Worm (Caenorhabditis elegans) whole organism, late embryonic: ENCODE results near the gene cdc-42.

Experiments used
- C08G9.2 ChIP-seq: sonication (generic microtip); optimal IDR thresholded peaks from 2 replicates; lab custom pipeline; 2016; ENCODE audit warnings: mild to moderate bottlenecking, missing genetic modification characterization, moderate library complexity, missing compliant biosample characterization
- F13H6.1 ChIP-seq: sonication (generic microtip); optimal IDR thresholded peaks from 2 replicates; lab custom pipeline; 2016; ENCODE audit warnings: missing genetic modification characterization, missing compliant biosample characterization
- T23F11.4 ChIP-seq: fragments of 200-800 bp; sonication (Bioruptor generic); optimal IDR thresholded peaks from 2 replicates; lab custom pipeline; 2018; ENCODE audit warnings: mild to moderate bottlenecking, missing genetic modification characterization, missing compliant biosample characterization
- ama-1 ChIP-seq: fragments of 150-350 bp; optimal IDR thresholded peaks from 2 replicates; lab custom pipeline; 2014
- ceh-30 ChIP-seq: fragments of 150-350 bp; optimal IDR thresholded peaks from 2 replicates; lab custom pipeline; 2014; ENCODE audit warnings: missing biosample characterization, missing genetic modification characterization
- ceh-34 ChIP-seq: sonication (generic microtip); optimal IDR thresholded peaks from 2 replicates; lab custom pipeline; 2016; ENCODE audit warnings: mild to moderate bottlenecking, missing genetic modification characterization, missing compliant biosample characterization
- ceh-6 ChIP-seq: fragments of 200-800 bp; sonication (Bioruptor generic); optimal IDR thresholded peaks from 2 replicates; lab custom pipeline; 2018; ENCODE audit warnings: mild to moderate bottlenecking, missing genetic modification characterization, missing compliant biosample characterization
- lin-11 ChIP-seq: fragments of 200-800 bp; sonication (Bioruptor generic); optimal IDR thresholded peaks from 2 replicates; lab custom pipeline; 2018; ENCODE audit warnings: mild to moderate bottlenecking, missing genetic modification characterization, missing compliant biosample characterization
- pat-9 ChIP-seq: fragments of 200-800 bp; sonication (Bioruptor generic); optimal IDR thresholded peaks from 2 replicates; lab custom pipeline; 2018; ENCODE audit warnings: mild to moderate bottlenecking, missing genetic modification characterization, moderate library complexity, missing compliant biosample characterization
- pqm-1 ChIP-seq: sonication (generic microtip); optimal IDR thresholded peaks from 2 replicates; lab custom pipeline; 2016; ENCODE audit warnings: missing genetic modification characterization, missing compliant biosample characterization

DNA sequence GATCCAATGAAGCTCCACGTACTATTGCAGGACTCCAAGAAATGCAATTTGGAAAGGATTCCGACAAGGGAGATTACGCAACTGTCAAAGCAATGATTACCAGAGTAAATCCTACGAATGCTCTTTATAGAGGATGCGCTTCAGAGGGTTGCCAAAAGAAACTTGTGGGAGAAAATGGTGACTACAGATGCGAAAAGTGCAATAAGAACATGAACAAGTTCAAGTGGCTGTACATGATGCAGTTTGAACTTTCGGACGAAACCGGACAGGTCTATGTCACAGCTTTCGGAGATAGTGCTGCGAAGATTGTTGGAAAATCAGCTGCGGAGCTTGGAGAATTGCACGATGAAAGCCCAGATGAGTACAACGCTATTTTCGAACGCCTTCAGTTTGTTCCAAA lies 50.1 kb downstream of the cdc-42 start:
- TF ChIP-seq ama-1 (no peak), F13H6.1 (tag; lab: Kevin White, UChicago) (no peak), pqm-1 (tag; lab: Kevin White, UChicago) (no peak), ceh-6 (GFP tag; lab: Kevin White, UChicago) (no peak), C08G9.2 (tag; lab: Kevin White, UChicago) (no peak), ceh-30 (tag; lab: Kevin White, UChicago) (no peak), T23F11.4 (GFP tag; lab: Kevin White, UChicago) (no peak), pat-9 (tag; lab: Kevin White, UChicago) (no peak), ceh-34 (no peak), lin-11 (tag; lab: Kevin White, UChicago) (no peak)
